Worm (Caenorhabditis elegans): Measurements from ENCODE around the gene kdp-1.

ce11 chrIV:13314181-13314580 lies 14.2 kb downstream of the kdp-1 start:
- no peak for TF ChIP-seq ama-1 (optimal IDR thresholded peaks at IDR 0.05)
- no peak for TF ChIP-seq aly-1 (tag; optimal IDR thresholded peaks at IDR 0.05)
- TF ChIP-seq flt-1 (GFP tag; IDR thresholded peaks at IDR 0.05), result no peak
- no peak for TF ChIP-seq pes-1 (GFP tag; IDR thresholded peaks at IDR 0.05)
- TF ChIP-seq hnd-1 (tag; optimal IDR thresholded peaks at IDR 0.05), result no peak
- no peak for TF ChIP-seq tra-4 (tag; optimal IDR thresholded peaks at IDR 0.05)
- TF ChIP-seq F13C5.2 (tag; optimal IDR thresholded peaks at IDR 0.05), result no peak
- no peak for TF ChIP-seq ets-7 (tag; optimal IDR thresholded peaks at IDR 0.05)
- TF ChIP-seq tbx-37 (GFP tag; conservative IDR thresholded peaks at IDR 0.05), result no peak
- TF ChIP-seq sea-1 (GFP tag; conservative IDR thresholded peaks at IDR 0.05), result no peak
- no peak for TF ChIP-seq hmg-4 (GFP tag; optimal IDR thresholded peaks at IDR 0.05)
- TF ChIP-seq scrt-1 (GFP tag; IDR thresholded peaks at IDR 0.05), result no peak
- no peak for TF ChIP-seq ceh-13 (GFP tag; optimal IDR thresholded peaks at IDR 0.05)
